Worm (Caenorhabditis elegans) whole organism, midembryonic: Measurements from ENCODE around the gene nhr-87.
"Not testable (repeated sequence)": the region's sequence is repeated elsewhere in the genome, so short reads cannot be mapped to it uniquely, and the experiment has no call there.

Experiments used
- T22C8.4 ChIP-seq: fragments of 200-800 bp; sonication (Bioruptor generic); IDR thresholded peaks from 2 replicates; pipeline ENCODE4 v1.3.6; 2022; ENCODE audit warnings: missing genetic modification characterization, missing compliant biosample characterization
- cog-1 ChIP-seq: sonication (generic microtip); optimal IDR thresholded peaks from 2 replicates; lab custom pipeline; 2016; ENCODE audit warnings: missing genetic modification characterization, missing compliant biosample characterization
- flt-1 ChIP-seq: fragments of 200-800 bp; sonication (Bioruptor generic); IDR thresholded peaks from 2 replicates; pipeline ENCODE4 v1.3.6; 2022; ENCODE audit warnings: missing genetic modification characterization, missing compliant biosample characterization
- klf-2 ChIP-seq: fragments of 200-800 bp; sonication (Bioruptor generic); conservative IDR thresholded peaks from 2 replicates; pipeline ENCODE4 v1.3.6; 2022; ENCODE audit warnings: missing genetic modification reagents, missing genetic modification characterization, missing compliant biosample characterization
- med-1 ChIP-seq: sonication (generic microtip); optimal IDR thresholded peaks from 2 replicates; lab custom pipeline; 2017; ENCODE audit warnings: missing genetic modification characterization, mild to moderate bottlenecking, missing compliant biosample characterization, antibody characterized with exemption, missing genetic modification reagents; ENCODE audit not compliant: insufficient read depth
- ref-1 ChIP-seq: fragments of 200-800 bp; sonication (Bioruptor generic); conservative IDR thresholded peaks from 2 replicates; pipeline ENCODE4 v1.3.6; 2022; ENCODE audit warnings: missing genetic modification reagents, missing genetic modification characterization, missing compliant biosample characterization
- tab-1 ChIP-seq: fragments of 200-800 bp; sonication (Bioruptor generic); IDR thresholded peaks from 2 replicates; pipeline ENCODE4 v1.3.6; 2022; ENCODE audit warnings: missing genetic modification characterization, missing compliant biosample characterization
- ztf-23 ChIP-seq: fragments of 200-800 bp; sonication (Bioruptor generic); IDR thresholded peaks from 2 replicates; pipeline ENCODE4 v1.3.6; 2022; ENCODE audit warnings: missing genetic modification reagents, missing genetic modification characterization, missing compliant biosample characterization
- ztf-29 ChIP-seq: fragments of 200-800 bp; sonication (Bioruptor generic); IDR thresholded peaks from 2 replicates; pipeline ENCODE4 v1.3.6; 2022; ENCODE audit warnings: missing genetic modification reagents, missing genetic modification characterization, missing compliant biosample characterization

nhr-87 gene

DNA sequence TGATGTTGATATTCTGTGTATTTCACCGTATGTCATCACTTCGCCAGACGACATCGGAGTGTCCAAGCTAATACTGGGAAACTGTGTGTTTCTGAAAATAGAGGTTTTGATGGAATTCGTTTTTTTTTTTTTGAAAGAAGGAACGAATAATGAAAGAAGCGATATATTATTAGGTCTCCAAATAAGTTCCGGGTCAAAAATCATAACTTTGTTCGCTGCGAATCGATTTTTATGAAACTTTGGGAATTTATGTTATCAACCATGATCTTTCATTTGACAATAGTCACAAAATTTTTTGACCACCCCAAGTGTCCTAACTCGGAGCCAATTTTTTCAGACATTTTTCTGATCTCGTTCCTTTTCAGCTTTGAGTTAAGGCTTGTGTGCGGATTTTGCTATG is 21.4 kb downstream of the nhr-87 start, which contains the start of gene nhr-274:
nhr-274 (minus strand) TSS at position 101 of the 400 bp plus-strand sequence.
- TF ChIP-seq flt-1; T22C8.4 (GFP tag; lab: Robert Waterston, UW); tab-1 (GFP tag; lab: Robert Waterston, UW): not testable (repeated sequence)

DNA sequence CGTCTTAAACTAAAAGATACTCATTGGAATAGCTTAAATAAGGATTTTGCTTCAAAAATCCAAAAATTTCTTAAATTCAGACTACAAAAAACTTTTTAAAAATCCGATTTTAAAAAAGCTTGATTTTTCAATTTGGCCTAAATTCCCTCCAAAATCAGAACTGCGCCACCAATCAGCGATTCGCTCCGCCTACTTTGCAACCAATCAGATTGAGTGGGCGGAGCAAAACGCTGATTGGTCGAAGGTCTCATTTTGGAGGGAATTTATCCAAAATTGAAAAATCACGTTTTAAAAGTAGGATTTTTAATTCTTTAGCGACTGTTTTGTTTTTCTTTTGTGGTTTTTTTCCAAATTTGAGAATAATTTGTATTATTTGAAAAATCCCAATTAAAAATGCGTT is 25.5 kb downstream of the nhr-87 start:
- TF ChIP-seq ztf-23 (GFP tag; lab: Robert Waterston, UW) = no peak
- no peak for TF ChIP-seq klf-2 (GFP tag; lab: Robert Waterston, UW)
- TF ChIP-seq ztf-29 (GFP tag; lab: Robert Waterston, UW) = no peak
- no peak for TF ChIP-seq med-1 (GFP tag; lab: Kevin White, UChicago)
- TF ChIP-seq tab-1 (GFP tag; lab: Robert Waterston, UW) = no peak
- TF ChIP-seq flt-1 = no peak
- no peak for TF ChIP-seq ref-1 (GFP tag; lab: Robert Waterston, UW)
- TF ChIP-seq cog-1 (tag; lab: Kevin White, UChicago) = no peak
- TF ChIP-seq T22C8.4 (GFP tag; lab: Robert Waterston, UW) = no peak

DNA sequence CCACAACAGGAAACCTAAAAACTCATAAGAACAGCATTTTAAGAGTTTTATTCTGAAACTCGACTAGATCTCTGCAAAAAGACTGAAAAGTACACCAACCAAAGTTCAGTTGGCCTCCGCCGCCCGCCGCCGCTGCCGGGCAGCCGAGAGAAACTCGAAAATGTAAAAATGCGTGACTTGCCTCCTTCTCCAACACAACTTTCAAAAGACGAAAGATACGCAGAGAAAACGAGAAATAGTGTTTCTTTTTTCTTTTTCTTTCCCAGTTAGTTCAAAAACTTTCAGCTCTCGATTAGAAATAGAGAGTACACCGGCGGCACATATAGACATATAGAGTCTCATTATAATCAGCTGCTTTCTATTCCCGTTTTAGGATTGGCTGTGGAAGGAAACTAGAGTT is 26.0 kb downstream of the nhr-87 start:
- TF ChIP-seq med-1 (GFP tag; lab: Kevin White, UChicago) (no peak), ztf-23 (GFP tag; lab: Robert Waterston, UW) (no peak), T22C8.4 (GFP tag; lab: Robert Waterston, UW) (no peak)

DNA sequence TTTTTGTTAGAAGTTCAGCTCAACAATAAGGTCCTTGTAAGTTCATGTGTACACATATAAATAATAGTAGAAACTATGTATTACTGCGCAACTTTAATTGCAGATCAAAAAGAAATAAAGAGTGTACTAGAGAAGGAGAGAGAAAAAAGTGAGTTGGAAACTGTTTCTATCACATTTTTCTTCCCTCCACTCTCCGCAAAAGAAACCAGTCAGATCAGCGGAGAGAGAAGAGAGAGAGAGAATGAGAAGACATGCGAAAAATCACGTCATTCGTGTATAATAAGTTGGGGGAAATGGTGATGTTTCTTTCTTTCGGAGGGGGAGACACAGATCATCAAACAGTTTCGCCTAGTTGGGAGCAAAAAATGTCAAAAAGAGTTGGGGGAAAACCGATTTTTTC is 31.5 kb downstream of the nhr-87 start:
- no peak for TF ChIP-seq cog-1 (tag; lab: Kevin White, UChicago)
- TF ChIP-seq ztf-29 (GFP tag; lab: Robert Waterston, UW) = no peak
- no peak for TF ChIP-seq klf-2 (GFP tag; lab: Robert Waterston, UW)
- TF ChIP-seq ztf-23 (GFP tag; lab: Robert Waterston, UW) = no peak
- no peak for TF ChIP-seq T22C8.4 (GFP tag; lab: Robert Waterston, UW)
- no peak for TF ChIP-seq tab-1 (GFP tag; lab: Robert Waterston, UW)
- no peak for TF ChIP-seq ref-1 (GFP tag; lab: Robert Waterston, UW)
- no peak for TF ChIP-seq flt-1
- no peak for TF ChIP-seq med-1 (GFP tag; lab: Kevin White, UChicago)

DNA sequence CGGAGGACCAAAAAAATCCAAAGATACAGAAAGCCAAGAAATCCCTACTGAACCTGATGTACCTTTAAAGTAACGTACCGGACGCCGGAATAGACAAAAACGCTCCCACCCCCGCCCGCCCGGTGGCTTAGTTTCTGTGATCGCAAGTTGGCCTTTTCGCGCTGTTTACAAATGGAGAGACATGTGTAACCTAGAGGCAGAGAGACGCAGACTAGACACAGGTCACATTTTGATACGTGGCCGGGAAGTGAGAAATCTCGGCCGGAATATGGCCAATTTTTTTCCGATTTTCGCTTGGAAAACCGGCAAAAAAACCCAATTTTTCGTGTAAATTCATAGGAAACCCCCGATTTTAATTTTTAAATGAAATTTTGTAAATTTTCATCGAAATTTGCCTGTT is 33.2 kb downstream of the nhr-87 start:
- TF ChIP-seq T22C8.4 (GFP tag; lab: Robert Waterston, UW) (no peak), tab-1 (GFP tag; lab: Robert Waterston, UW) (no peak), ref-1 (GFP tag; lab: Robert Waterston, UW) (no peak), med-1 (GFP tag; lab: Kevin White, UChicago) (no peak), ztf-23 (GFP tag; lab: Robert Waterston, UW) (no peak), ztf-29 (GFP tag; lab: Robert Waterston, UW) (no peak), klf-2 (GFP tag; lab: Robert Waterston, UW) (no peak), cog-1 (tag; lab: Kevin White, UChicago) (no peak), flt-1 (no peak)

DNA sequence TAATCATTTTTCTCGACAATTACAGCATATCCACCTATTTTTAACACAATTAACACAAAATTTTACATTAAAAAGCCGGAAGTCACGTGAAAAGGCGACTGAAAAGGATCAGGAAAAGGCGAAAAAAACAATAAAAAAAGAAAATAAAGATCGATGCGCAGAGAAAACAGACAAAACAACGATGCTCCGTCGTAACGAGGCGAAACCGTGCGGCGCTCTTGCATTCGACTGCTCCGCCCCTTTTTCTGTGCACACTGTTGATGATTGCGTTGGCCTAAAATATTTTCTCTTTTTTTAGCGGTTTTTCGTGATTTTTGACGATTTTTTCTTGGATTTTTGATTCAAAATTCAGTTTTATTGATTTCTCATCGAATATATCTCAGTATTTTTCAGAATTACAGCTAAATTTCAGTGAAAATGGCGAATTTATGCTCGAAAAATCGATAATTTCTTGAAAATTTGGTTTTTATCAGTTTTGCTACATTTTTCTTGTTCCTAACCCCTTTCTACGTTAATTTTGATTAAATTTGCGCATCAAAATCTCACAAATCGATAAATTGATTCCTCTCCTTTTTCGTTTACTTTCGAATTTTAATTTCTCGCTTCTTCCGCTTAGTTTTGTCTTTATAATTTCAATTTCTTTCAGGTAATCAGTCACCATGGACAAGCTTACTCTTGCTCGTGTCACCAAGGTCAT is 35.4 kb downstream of the nhr-87 start, which contains the start of gene rps-28:
rps-28 (plus strand) TSS at position 647 of the 697 bp plus-strand sequence.
- TF ChIP-seq ref-1 (GFP tag; lab: Robert Waterston, UW) (peak; percentile 48; the same call in 1 of the 2 replicates), T22C8.4 (GFP tag; lab: Robert Waterston, UW) (peak; percentile 78), cog-1 (tag; lab: Kevin White, UChicago) (peak; percentile 92), tab-1 (GFP tag; lab: Robert Waterston, UW) (peak; percentile 83; the same call in 1 of the 2 replicates), ztf-23 (GFP tag; lab: Robert Waterston, UW) (peak; percentile 96), ztf-29 (GFP tag; lab: Robert Waterston, UW) (peak; percentile 79), flt-1 (peak; percentile 92), med-1 (GFP tag; lab: Kevin White, UChicago) (peak; percentile 74), klf-2 (GFP tag; lab: Robert Waterston, UW) (peak; percentile 78)

DNA sequence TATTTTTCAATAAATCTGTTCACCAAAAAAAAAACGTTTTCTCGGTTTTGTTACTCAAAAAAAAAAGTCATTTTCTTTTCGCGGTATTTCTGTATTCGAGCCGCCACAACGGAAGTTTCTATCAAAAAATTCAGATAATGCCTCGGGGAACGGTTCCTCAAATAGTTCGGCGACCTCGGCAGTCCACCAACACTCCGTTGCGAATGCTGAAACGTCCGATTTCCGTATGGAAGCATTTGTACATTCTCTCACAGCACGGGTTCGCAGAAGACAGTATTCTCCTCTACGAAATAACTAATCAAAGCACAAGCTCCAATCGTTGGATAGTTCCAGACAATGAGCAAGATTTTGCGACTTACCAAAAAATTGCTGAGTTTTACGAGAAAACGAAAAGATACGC is 36.1 kb downstream of the nhr-87 start, which contains the start of gene Y41D4B.4:
Y41D4B.4 (plus strand) TSS at position 133 of the 400 bp plus-strand sequence.
- TF ChIP-seq tab-1 (GFP tag; lab: Robert Waterston, UW) (no peak), flt-1 (no peak), klf-2 (GFP tag; lab: Robert Waterston, UW) (no peak), T22C8.4 (GFP tag; lab: Robert Waterston, UW) (no peak), med-1 (GFP tag; lab: Kevin White, UChicago) (no peak), ztf-23 (GFP tag; lab: Robert Waterston, UW) (no peak), cog-1 (tag; lab: Kevin White, UChicago) (no peak), ref-1 (GFP tag; lab: Robert Waterston, UW) (no peak), ztf-29 (GFP tag; lab: Robert Waterston, UW) (no peak)

DNA sequence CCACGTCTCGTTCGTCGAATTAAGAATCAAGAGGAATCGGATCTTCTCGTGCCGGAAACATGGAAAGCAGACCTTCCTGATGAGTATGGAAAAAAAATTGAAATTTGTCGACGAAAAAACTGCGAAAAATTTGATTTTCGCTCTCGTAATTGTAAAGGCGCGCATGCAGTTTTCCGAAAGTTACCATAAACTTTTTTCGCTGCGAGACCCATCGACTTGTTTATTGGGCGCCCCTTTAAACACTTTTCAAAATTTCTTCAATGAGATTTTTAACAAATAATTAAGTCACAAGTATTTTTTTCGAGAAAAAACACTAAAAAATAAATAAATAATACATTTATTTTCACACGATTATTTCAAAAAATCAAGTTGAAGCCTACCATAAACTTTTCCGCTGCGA is 36.9 kb downstream of the nhr-87 start:
- TF ChIP-seq flt-1 (no peak), ztf-29 (GFP tag; lab: Robert Waterston, UW) (no peak), ztf-23 (GFP tag; lab: Robert Waterston, UW) (no peak), cog-1 (tag; lab: Kevin White, UChicago) (no peak), tab-1 (GFP tag; lab: Robert Waterston, UW) (no peak), klf-2 (GFP tag; lab: Robert Waterston, UW) (no peak), med-1 (GFP tag; lab: Kevin White, UChicago) (no peak), ref-1 (GFP tag; lab: Robert Waterston, UW) (no peak), T22C8.4 (GFP tag; lab: Robert Waterston, UW) (no peak)

DNA sequence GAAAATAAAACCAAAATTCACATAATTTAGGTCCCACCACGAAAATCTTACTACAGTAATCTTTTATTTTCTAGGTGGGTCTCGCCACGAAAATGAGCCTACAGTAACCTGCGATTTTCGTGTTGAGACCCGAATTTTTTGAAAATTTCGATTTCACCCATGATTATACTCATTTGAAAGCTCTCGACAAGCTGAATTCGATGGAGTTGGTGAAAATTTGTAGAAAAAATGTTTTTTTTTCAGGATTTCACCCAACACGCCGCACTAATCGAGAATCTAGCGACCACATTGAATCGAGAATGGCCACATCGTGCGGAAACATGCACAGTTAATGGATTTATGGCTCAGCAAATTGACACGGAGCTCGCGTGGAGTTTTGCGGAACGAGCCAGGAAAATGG is 39.0 kb downstream of the nhr-87 start:
- TF ChIP-seq ztf-29 (GFP tag; lab: Robert Waterston, UW) (no peak), klf-2 (GFP tag; lab: Robert Waterston, UW) (no peak), cog-1 (tag; lab: Kevin White, UChicago) (no peak), flt-1 (no peak), med-1 (GFP tag; lab: Kevin White, UChicago) (no peak), ztf-23 (GFP tag; lab: Robert Waterston, UW) (no peak), ref-1 (GFP tag; lab: Robert Waterston, UW) (no peak)
